Fruit fly (Drosophila melanogaster) whole organism, larva: ENCODE measurements around the gene Porin2.

Source experiments
- noc ChIP-seq: fragments of 200-800 bp; sonication (Bioruptor generic); optimal IDR thresholded peaks from 3 replicates; lab custom pipeline; 2019; ENCODE audit warnings: missing biosample characterization, mild to moderate bottlenecking, missing genetic modification characterization, moderate library complexity

The Porin2 gene

dm6 chr2L:10846944-10847343 lies at the start of gene Porin2:
TSS of gene Porin2 (minus strand) at chr2L:10847044.
- no peak for TF ChIP-seq noc (tag; lab: Kevin White, UChicago)

dm6 chr2L:10888827-10889226 lies 42.0 kb upstream of the Porin2 start, which contains the start of gene CG14071:
TSS of gene CG14071 (minus strand) at chr2L:10888927.
- TF ChIP-seq noc (tag; lab: Kevin White, UChicago) = no peak

dm6 chr2L:10869867-10870266 lies 23.0 kb upstream of the Porin2 start, which contains the start of gene CG12517:
TSS of gene CG12517 (plus strand) at chr2L:10870167.
- no peak for TF ChIP-seq noc (tag; lab: Kevin White, UChicago)

- no peak for TF ChIP-seq noc (tag; lab: Kevin White, UChicago)
Measured at dm6 chr2L:10858064-10859047, 11.5 kb upstream of the Porin2 start, which contains the start of the genes aurB and Stam. TSS of gene aurB (minus strand) at chr2L:10858094. TSS of gene Stam (plus strand) at chr2L:10858536.

- peak; percentile 4 for TF ChIP-seq noc (tag; lab: Kevin White, UChicago)
Measured at dm6 chr2L:10856328-10856942, 9.6 kb upstream of the Porin2 start, which contains the start of gene Dnz1. TSS of gene Dnz1 (minus strand) at chr2L:10856644.

dm6 chr2L:10851336-10851862 lies 4.6 kb upstream of the Porin2 start:
- no peak for TF ChIP-seq noc (tag; lab: Kevin White, UChicago)

dm6 chr2L:10850320-10850990 lies 3.6 kb upstream of the Porin2 start, which contains the start of gene porin:
TSS of gene porin (minus strand) at chr2L:10850848.
- TF ChIP-seq noc (tag; lab: Kevin White, UChicago) = peak; percentile 25

- no peak for TF ChIP-seq noc (tag; lab: Kevin White, UChicago)
Measured at dm6 chr2L:10849511-10850191, 2.8 kb upstream of the Porin2 start, which contains the start of gene SmydA-3. TSS of gene SmydA-3 (plus strand) at chr2L:10850141.

dm6 chr2L:10845564-10845963 lies 1.3 kb downstream of the Porin2 start, which contains the start of the genes CG17139 and CG17140:
TSS of gene CG17139 (minus strand) at chr2L:10845664.
TSS of gene CG17140 (minus strand) at chr2L:10845664.
- TF ChIP-seq noc (tag; lab: Kevin White, UChicago) = no peak

- TF ChIP-seq noc (tag; lab: Kevin White, UChicago) = no peak
Measured at dm6 chr2L:10842326-10842725, 4.5 kb downstream of the Porin2 start, which contains the start of gene CG6700. TSS of gene CG6700 (minus strand) at chr2L:10842597.

- no peak for TF ChIP-seq noc (tag; lab: Kevin White, UChicago)
Measured at dm6 chr2L:10841619-10842018, 5.2 kb downstream of the Porin2 start.

dm6 chr2L:10837491-10837890 lies 9.4 kb downstream of the Porin2 start, which contains the start of gene Nos:
TSS of gene Nos (minus strand) at chr2L:10837511.
- no peak for TF ChIP-seq noc (tag; lab: Kevin White, UChicago)

- TF ChIP-seq noc (tag; lab: Kevin White, UChicago) = no peak
Measured at dm6 chr2L:10831590-10831989, 15.3 kb downstream of the Porin2 start.

- no peak for TF ChIP-seq noc (tag; lab: Kevin White, UChicago)
Measured at dm6 chr2L:10822620-10823019, 24.2 kb downstream of the Porin2 start.
